Fruit fly (Drosophila melanogaster): ENCODE data around the gene CG6770.
A peak's percentile ranks its signal among the peaks of the same experiment; 100 is the strongest.

CG6770 gene

dm6 chr2L:12063035-12063434 lies 17.1 kb upstream of the CG6770 start, which contains the start of gene Rab3-GAP (continued):
- TF ChIP-seq CG34224 (GFP tag; IDR thresholded peaks at IDR 0.05; ENCODE audit: partially characterized antibody) (peak; percentile 79), CkIIα-i1 (GFP tag; IDR thresholded peaks at IDR 0.05) (no peak), otp (GFP tag; IDR thresholded peaks at IDR 0.05) (no peak), kah (GFP tag; optimal IDR thresholded peaks at IDR 0.05) (peak; percentile 63), Six4 (GFP tag; optimal IDR thresholded peaks at IDR 0.05) (peak; percentile 5), YL-1 (GFP tag; optimal IDR thresholded peaks at IDR 0.05) (no peak), az2 (GFP tag; optimal IDR thresholded peaks at IDR 0.05) (peak; percentile 33), CG31388 (GFP tag; optimal IDR thresholded peaks at IDR 0.05) (no peak), B-H2 (GFP tag; optimal IDR thresholded peaks at IDR 0.05) (no peak), CG7987 (GFP tag; optimal IDR thresholded peaks at IDR 0.05) (peak; percentile 18), slbo (GFP tag; IDR thresholded peaks at IDR 0.05) (peak; percentile 66), Elba2 (GFP tag; optimal IDR thresholded peaks at IDR 0.05) (peak; percentile 20), BEAF-32 (GFP tag; optimal IDR thresholded peaks at IDR 0.05) (peak; percentile 36), seq (GFP tag; IDR thresholded peaks at IDR 0.05) (no peak), Aef1 (GFP tag; IDR thresholded peaks at IDR 0.05) (no peak), CG5953 (GFP tag; IDR thresholded peaks at IDR 0.05) (no peak), Bgb (GFP tag; IDR thresholded peaks at IDR 0.05; ENCODE audit: partially characterized antibody) (peak; percentile 52; the same call in 1 of the 2 replicates), CG4854 (GFP tag; optimal IDR thresholded peaks at IDR 0.05) (no peak), CG10462 (GFP tag; optimal IDR thresholded peaks at IDR 0.05) (no peak), sna (GFP tag; IDR thresholded peaks at IDR 0.05; ENCODE audit: partially characterized antibody) (peak; percentile 68; the same call in 1 of the 2 replicates), CG8290 (GFP tag; optimal IDR thresholded peaks at IDR 0.05) (peak; percentile 26), CG8290 (tag; optimal IDR thresholded peaks at IDR 0.05) (no peak), CG3995 (GFP tag; optimal IDR thresholded peaks at IDR 0.05) (no peak), scrt (GFP tag; optimal IDR thresholded peaks at IDR 0.05) (peak; percentile 95), vvl (GFP tag; IDR thresholded peaks at IDR 0.05) (peak; percentile 59), sr (GFP tag; IDR thresholded peaks at IDR 0.05) (no peak), Dll (GFP tag; IDR thresholded peaks at IDR 0.05; ENCODE audit: partially characterized antibody) (peak; percentile 76), Dref (GFP tag; IDR thresholded peaks at IDR 0.05) (peak; percentile 84), amos (GFP tag; IDR thresholded peaks at IDR 0.05; ENCODE audit: partially characterized antibody) (peak; percentile 37; the same call in 1 of the 2 replicates), Dp (GFP tag; optimal IDR thresholded peaks at IDR 0.05) (peak; percentile 10), lmd (GFP tag; IDR thresholded peaks at IDR 0.05) (peak; percentile 10; the same call in 1 of the 2 replicates), CG17829 (tag; optimal IDR thresholded peaks at IDR 0.05) (peak; percentile 70), tap (tag; optimal IDR thresholded peaks at IDR 0.05) (peak; percentile 4), Hr3 (GFP tag; optimal IDR thresholded peaks at IDR 0.05) (peak; percentile 14), lilli (GFP tag; optimal IDR thresholded peaks at IDR 0.05) (peak; percentile 37), crc (GFP tag; optimal IDR thresholded peaks at IDR 0.05) (no peak), tna (GFP tag; IDR thresholded peaks at IDR 0.05; ENCODE audit: partially characterized antibody) (peak; percentile 55), pan (optimal IDR thresholded peaks at IDR 0.05) (no peak), pan (GFP tag; optimal IDR thresholded peaks at IDR 0.05 in 1 of 2, IDR thresholded peaks at IDR 0.05 in 1 of 2) (peak in 1 of 2 experiments; percentile 40), E2f2 (GFP tag; IDR thresholded peaks at IDR 0.05) (peak; percentile 23; the same call in 1 of the 2 replicates), Pdp1 (GFP tag; optimal IDR thresholded peaks at IDR 0.05) (peak in 1 of 2 experiments; percentile 37), CoRest (tag; optimal IDR thresholded peaks at IDR 0.05) (peak; percentile 10), CG12155 (GFP tag; optimal IDR thresholded peaks at IDR 0.05) (peak; percentile 22), CG30403 (GFP tag; optimal IDR thresholded peaks at IDR 0.05) (peak; percentile 29), sens (GFP tag) (peak; percentile 87), CG4617 (GFP tag; optimal IDR thresholded peaks at IDR 0.05; ENCODE audit: borderline replicate concordance) (peak; percentile 6), zen2 (GFP tag; IDR thresholded peaks at IDR 0.05; ENCODE audit: partially characterized antibody) (peak; percentile 55; the same call in 2 of the 3 replicates), CG1603 (tag; optimal IDR thresholded peaks at IDR 0.05) (peak; percentile 59), CG16813 (GFP tag; IDR thresholded peaks at IDR 0.05; ENCODE audit: partially characterized antibody) (peak; percentile 45; the same call in 2 of the 3 replicates), CG10979 (tag; optimal IDR thresholded peaks at IDR 0.05) (peak; percentile 23)
